Worm (Caenorhabditis elegans) whole organism, L2 larva: ENCODE measurements around the gene ZC53.1.

Experiments used
- C34F6.9 ChIP-seq: fragments of 150-350 bp; optimal IDR thresholded peaks from 2 replicates; lab custom pipeline; 2014; ENCODE audit warnings: missing biosample characterization, missing genetic modification characterization
- F13H6.1 ChIP-seq: sonication (generic microtip); optimal IDR thresholded peaks from 2 replicates; lab custom pipeline; 2016; ENCODE audit warnings: missing genetic modification characterization, missing compliant biosample characterization
- Y55F3AM.14 ChIP-seq: fragments of 200-800 bp; sonication (Bioruptor generic); optimal IDR thresholded peaks from 2 replicates; lab custom pipeline; 2018; ENCODE audit warnings: mild to moderate bottlenecking, missing genetic modification characterization, missing compliant biosample characterization
- ZK546.5 ChIP-seq: sonication (generic microtip); optimal IDR thresholded peaks from 2 replicates; lab custom pipeline; 2017; ENCODE audit warnings: missing biosample characterization, missing genetic modification characterization
- alr-1 ChIP-seq: fragments of 150-350 bp; optimal IDR thresholded peaks from 2 replicates; lab custom pipeline; 2014; ENCODE audit warnings: missing biosample characterization, missing genetic modification characterization
- aly-2 ChIP-seq: fragments of 150-350 bp; optimal IDR thresholded peaks from 2 replicates; lab custom pipeline; 2014; ENCODE audit warnings: missing biosample characterization, missing genetic modification characterization
- ama-1 ChIP-seq: fragments of 150-350 bp; optimal IDR thresholded peaks from 2 replicates; lab custom pipeline; 2018; ENCODE audit warnings: inconsistent platforms
- blmp-1 ChIP-seq: sonication (generic microtip); optimal IDR thresholded peaks from 2 replicates; lab custom pipeline; 2017; ENCODE audit warnings: missing genetic modification characterization, mild to moderate bottlenecking, missing compliant biosample characterization, antibody characterized with exemption, moderate library complexity; ENCODE audit not compliant: insufficient read depth
- ceh-16 ChIP-seq: fragments of 150-350 bp; optimal IDR thresholded peaks from 2 replicates; lab custom pipeline; 2014; ENCODE audit warnings: missing biosample characterization, missing genetic modification characterization
- ceh-82 ChIP-seq: fragments of 150-350 bp; optimal IDR thresholded peaks from 2 replicates; lab custom pipeline; 2014; ENCODE audit warnings: missing biosample characterization, missing genetic modification characterization
- crh-2 ChIP-seq: sonication (generic microtip); optimal IDR thresholded peaks from 2 replicates; lab custom pipeline; 2017; ENCODE audit warnings: missing biosample characterization, missing genetic modification characterization
- dmd-4 ChIP-seq: sonication (generic microtip); optimal IDR thresholded peaks from 2 replicates; lab custom pipeline; 2017; ENCODE audit warnings: missing biosample characterization, missing genetic modification characterization
- egl-27 ChIP-seq: sonication (generic microtip); optimal IDR thresholded peaks from 3 replicates; lab custom pipeline; 2017; ENCODE audit warnings: missing biosample characterization, missing genetic modification reagents, missing genetic modification characterization
- elt-1 ChIP-seq: fragments of 150-350 bp; optimal IDR thresholded peaks from 2 replicates; lab custom pipeline; 2014; ENCODE audit warnings: missing biosample characterization, missing genetic modification characterization
- elt-3 ChIP-seq: sonication (generic microtip); optimal IDR thresholded peaks from 2 replicates; lab custom pipeline; 2017; ENCODE audit warnings: missing biosample characterization, missing genetic modification characterization
- fos-1 ChIP-seq: fragments of 150-350 bp; optimal IDR thresholded peaks from 2 replicates; lab custom pipeline; 2014; ENCODE audit warnings: missing biosample characterization, missing genetic modification characterization
- gmeb-1 ChIP-seq: fragments of 150-350 bp; optimal IDR thresholded peaks from 2 replicates; lab custom pipeline; 2014; ENCODE audit warnings: missing biosample characterization, missing genetic modification characterization
- lin-11 ChIP-seq: fragments of 150-350 bp; sonication (generic microtip); optimal IDR thresholded peaks from 2 replicates; lab custom pipeline; 2014; ENCODE audit warnings: missing biosample characterization, missing genetic modification characterization, inconsistent platforms, mixed read lengths
- lin-13 ChIP-seq: fragments of 150-350 bp; optimal IDR thresholded peaks from 2 replicates; lab custom pipeline; 2014; ENCODE audit warnings: missing biosample characterization, missing genetic modification reagents, missing genetic modification characterization
- lin-39 ChIP-seq: fragments of 150-350 bp; optimal IDR thresholded peaks from 2 replicates; lab custom pipeline; 2014; ENCODE audit warnings: missing biosample characterization, missing genetic modification reagents, missing genetic modification characterization
- lsy-2 ChIP-seq, 2 experiments: fragments of 150-350 bp in 1 of 2; sonication (generic microtip) in 1 of 2; optimal IDR thresholded peaks; 2 replicates each; lab custom pipeline; 2014 to 2017; ENCODE audit warnings: missing biosample characterization in 2 of 2, missing genetic modification characterization in 2 of 2
- mab-5 ChIP-seq: fragments of 150-350 bp; optimal IDR thresholded peaks from 2 replicates; lab custom pipeline; 2014; ENCODE audit warnings: missing biosample characterization, missing genetic modification characterization
- mbf-1 ChIP-seq: sonication (generic microtip); optimal IDR thresholded peaks from 2 replicates; lab custom pipeline; 2017; ENCODE audit warnings: missing biosample characterization, missing genetic modification characterization
- mdl-1 ChIP-seq, 2 experiments: fragments of 150-350 bp in 1 of 2; sonication (generic microtip) in 1 of 2; optimal IDR thresholded peaks; 2 replicates each; lab custom pipeline; 2017; ENCODE audit warnings: missing biosample characterization in 2 of 2, missing genetic modification characterization in 2 of 2
- nhr-11 ChIP-seq: fragments of 150-350 bp; optimal IDR thresholded peaks from 2 replicates; lab custom pipeline; 2014; ENCODE audit warnings: missing biosample characterization, missing genetic modification characterization
- nhr-129 ChIP-seq: fragments of 150-350 bp; optimal IDR thresholded peaks from 2 replicates; lab custom pipeline; 2014; ENCODE audit warnings: missing biosample characterization, missing genetic modification characterization
- nhr-21 ChIP-seq: fragments of 150-350 bp; optimal IDR thresholded peaks from 2 replicates; lab custom pipeline; 2014; ENCODE audit warnings: missing biosample characterization, missing genetic modification characterization
- nhr-23 ChIP-seq: fragments of 150-350 bp; optimal IDR thresholded peaks from 2 replicates; lab custom pipeline; 2014; ENCODE audit warnings: missing biosample characterization, missing genetic modification reagents, missing genetic modification characterization
- nhr-237 ChIP-seq: fragments of 150-350 bp; optimal IDR thresholded peaks from 2 replicates; lab custom pipeline; 2014; ENCODE audit warnings: missing biosample characterization, missing genetic modification characterization
- nhr-25 ChIP-seq: fragments of 150-350 bp; sonication (generic microtip); optimal IDR thresholded peaks from 3 replicates; lab custom pipeline; 2014; ENCODE audit warnings: missing biosample characterization, missing genetic modification characterization
- nhr-6 ChIP-seq: fragments of 150-350 bp; optimal IDR thresholded peaks from 2 replicates; lab custom pipeline; 2014; ENCODE audit warnings: missing biosample characterization, missing genetic modification characterization
- peb-1 ChIP-seq: fragments of 150-350 bp; optimal IDR thresholded peaks from 2 replicates; lab custom pipeline; 2014; ENCODE audit warnings: missing biosample characterization, missing genetic modification characterization
- sem-4 ChIP-seq: fragments of 150-350 bp; optimal IDR thresholded peaks from 2 replicates; lab custom pipeline; 2014; ENCODE audit warnings: missing biosample characterization, missing genetic modification reagents, missing genetic modification characterization
- skn-1 ChIP-seq: sonication (generic microtip); optimal IDR thresholded peaks from 2 replicates; lab custom pipeline; 2017; ENCODE audit warnings: missing biosample characterization, missing genetic modification characterization
- sma-3 ChIP-seq: sonication (generic microtip); optimal IDR thresholded peaks from 2 replicates; lab custom pipeline; 2016; ENCODE audit warnings: missing genetic modification reagents, missing genetic modification characterization, missing compliant biosample characterization
- sma-9 ChIP-seq, 2 experiments: fragments of 150-350 bp in 1 of 2; sonication (generic microtip) in 1 of 2; optimal IDR thresholded peaks; 2 replicates each; lab custom pipeline; 2014 to 2016; ENCODE audit warnings: missing genetic modification characterization in 2 of 2, mild to moderate bottlenecking in 1 of 2, missing biosample characterization in 1 of 2, missing compliant biosample characterization in 1 of 2, missing genetic modification reagents in 1 of 2, moderate library complexity in 1 of 2
- unc-39 ChIP-seq: fragments of 150-350 bp; optimal IDR thresholded peaks from 2 replicates; lab custom pipeline; 2014; ENCODE audit warnings: missing biosample characterization, missing genetic modification characterization
- unc-55 ChIP-seq: fragments of 150-350 bp; sonication (generic microtip); optimal IDR thresholded peaks from 3 replicates; lab custom pipeline; 2014; ENCODE audit warnings: missing biosample characterization, missing genetic modification reagents, missing genetic modification characterization
- unc-62 ChIP-seq: fragments of 150-350 bp; optimal IDR thresholded peaks from 2 replicates; lab custom pipeline; 2014; ENCODE audit warnings: missing biosample characterization, missing genetic modification reagents, missing genetic modification characterization
- zag-1 ChIP-seq: fragments of 150-350 bp; optimal IDR thresholded peaks from 2 replicates; lab custom pipeline; 2014; ENCODE audit warnings: missing biosample characterization, missing genetic modification characterization
- ztf-1 ChIP-seq: fragments of 200-800 bp; sonication (Bioruptor generic); conservative IDR thresholded peaks from 2 replicates; pipeline ENCODE4 v1.3.6; 2022; ENCODE audit warnings: missing genetic modification characterization, missing compliant biosample characterization
- ztf-11 ChIP-seq: sonication (generic microtip); optimal IDR thresholded peaks from 2 replicates; lab custom pipeline; 2017; ENCODE audit warnings: missing biosample characterization, missing genetic modification characterization
- ztf-4 ChIP-seq: fragments of 150-350 bp; optimal IDR thresholded peaks from 2 replicates; lab custom pipeline; 2014; ENCODE audit warnings: missing biosample characterization, missing genetic modification characterization

Gene ZC53.1

DNA sequence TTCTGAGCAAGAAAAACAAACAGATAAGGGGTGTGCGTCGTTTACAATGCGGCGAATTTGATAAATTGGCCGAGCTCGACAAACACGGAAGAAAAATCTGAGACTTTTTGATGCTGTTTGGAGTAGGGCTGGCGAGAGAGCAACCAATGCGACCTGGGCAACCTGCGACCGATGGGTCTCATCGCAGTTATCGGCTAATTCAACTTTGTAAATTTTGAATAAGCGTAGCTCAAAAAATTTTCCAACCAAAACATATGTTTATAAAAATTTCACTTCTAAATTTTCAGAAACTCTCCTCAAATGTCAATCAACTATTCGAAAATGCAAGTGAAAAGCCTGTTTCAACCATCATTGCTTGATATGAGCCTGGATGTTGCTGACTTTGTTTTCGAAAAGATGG is 21.3 kb downstream of the ZC53.1 start, which contains the start of gene B0294.3:
TSS of gene B0294.3 (plus strand) at position 301 of the 400 bp plus-strand sequence.
- TF ChIP-seq C34F6.9 (tag; lab: Kevin White, UChicago) (no peak), nhr-11 (no peak), ztf-1 (GFP tag; lab: Robert Waterston, UW) (no peak), mbf-1 (tag; lab: Kevin White, UChicago) (no peak), unc-62 (GFP tag; lab: Kevin White, UChicago) (no peak), dmd-4 (tag; lab: Kevin White, UChicago) (no peak), mdl-1 (tag; optimal IDR thresholded peaks at IDR 0.05; lab: Kevin White, UChicago) (no peak), Y55F3AM.14 (no peak), alr-1 (tag; lab: Kevin White, UChicago) (no peak), ceh-16 (tag; lab: Kevin White, UChicago) (no peak), ama-1 (lab: Kevin White, UChicago) (no peak), lin-39 (no peak), zag-1 (tag; lab: Kevin White, UChicago) (no peak), lin-11 (tag; lab: Kevin White, UChicago) (no peak), gmeb-1 (tag; lab: Kevin White, UChicago) (no peak), egl-27 (tag; lab: Kevin White, UChicago) (no peak), unc-55 (GFP tag; lab: Kevin White, UChicago) (no peak), sma-3 (GFP tag; lab: Kevin White, UChicago) (no peak), F13H6.1 (no peak)

DNA sequence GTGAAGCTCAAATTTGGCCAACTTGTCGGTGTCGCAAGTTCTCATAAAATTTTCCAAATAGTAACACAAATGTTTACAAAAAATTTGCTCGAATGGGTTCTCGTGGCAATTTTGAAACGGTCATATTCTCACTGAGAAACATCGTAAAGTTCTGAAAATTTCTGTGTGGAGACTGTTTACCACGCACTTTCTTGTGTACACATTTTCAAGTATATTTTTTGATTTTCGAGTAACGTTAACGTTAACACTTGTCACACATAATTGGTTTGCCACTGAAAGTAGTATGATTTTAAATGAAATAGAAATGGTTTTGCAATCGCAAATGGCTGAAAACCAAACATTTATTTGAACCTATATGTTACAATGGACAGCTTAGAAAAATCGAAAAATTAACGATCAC is 22.3 kb downstream of the ZC53.1 start:
- TF ChIP-seq alr-1 (tag; lab: Kevin White, UChicago) (no peak), lin-11 (tag; lab: Kevin White, UChicago) (no peak), nhr-129 (tag; lab: Kevin White, UChicago) (no peak), Y55F3AM.14 (no peak), unc-39 (tag; lab: Kevin White, UChicago) (no peak), nhr-23 (tag; lab: Kevin White, UChicago) (no peak), ztf-11 (tag; lab: Kevin White, UChicago) (no peak), nhr-6 (tag; lab: Kevin White, UChicago) (no peak), ZK546.5 (tag; lab: Kevin White, UChicago) (no peak), fos-1 (tag; lab: Kevin White, UChicago) (no peak), nhr-11 (no peak), unc-62 (GFP tag; lab: Kevin White, UChicago) (no peak), ceh-82 (no peak)

DNA sequence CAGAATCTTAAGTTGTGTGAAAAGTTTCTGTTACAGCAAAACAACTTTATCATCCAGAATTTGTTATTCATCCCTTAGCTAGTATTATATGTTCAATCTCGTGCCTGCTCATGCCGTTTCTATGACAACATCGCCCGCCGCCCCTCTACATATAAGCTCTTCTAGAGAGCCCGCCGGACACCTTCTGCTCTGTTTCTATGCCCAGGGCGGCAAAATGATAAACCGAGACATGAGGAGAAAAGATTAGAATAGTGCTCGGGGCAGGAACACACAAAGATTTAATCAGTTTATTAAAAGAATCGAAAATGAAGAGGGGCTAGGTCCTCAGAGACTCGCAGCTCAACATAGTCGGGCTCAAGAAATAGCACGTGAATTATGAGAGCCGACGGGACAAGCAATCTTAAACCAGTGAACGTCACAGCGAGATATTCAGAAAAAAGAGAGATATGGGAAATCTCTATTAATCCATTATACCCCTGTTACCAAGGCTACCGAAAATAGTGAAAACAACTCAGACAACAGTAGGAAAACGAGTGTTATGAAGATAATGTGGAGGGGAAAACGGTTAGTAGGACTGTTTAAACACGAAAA is 24.6 kb downstream of the ZC53.1 start:
- TF ChIP-seq ztf-4 (tag; lab: Kevin White, UChicago) (peak; percentile 35), ZK546.5 (tag; lab: Kevin White, UChicago) (peak; percentile 21), unc-39 (tag; lab: Kevin White, UChicago) (no peak), elt-1 (tag; lab: Kevin White, UChicago) (no peak), F13H6.1 (peak; percentile 35), dmd-4 (tag; lab: Kevin White, UChicago) (no peak), ztf-1 (GFP tag; lab: Robert Waterston, UW) (no peak), C34F6.9 (tag; lab: Kevin White, UChicago) (peak; percentile 43), mab-5 (tag; lab: Kevin White, UChicago) (peak; percentile 30), nhr-25 (tag; lab: Kevin White, UChicago) (no peak), ama-1 (lab: Kevin White, UChicago) (no peak), egl-27 (tag; lab: Kevin White, UChicago) (no peak), mbf-1 (tag; lab: Kevin White, UChicago) (no peak), lsy-2 (tag; optimal IDR thresholded peaks at IDR 0.05; lab: Kevin White, UChicago) (peak; percentile 50 to 82), sma-9 (GFP tag; optimal IDR thresholded peaks at IDR 0.05; lab: Kevin White, UChicago) (peak; percentile 24), sma-9 (tag; optimal IDR thresholded peaks at IDR 0.05; lab: Kevin White, UChicago) (no peak), mdl-1 (tag; optimal IDR thresholded peaks at IDR 0.05; lab: Kevin White, UChicago) (no peak), aly-2 (tag; lab: Kevin White, UChicago) (no peak), nhr-21 (tag; lab: Kevin White, UChicago) (peak; percentile 71), gmeb-1 (tag; lab: Kevin White, UChicago) (peak; percentile 60), blmp-1 (tag; lab: Kevin White, UChicago) (no peak), peb-1 (tag; lab: Kevin White, UChicago) (no peak), nhr-129 (tag; lab: Kevin White, UChicago) (peak; percentile 72), zag-1 (tag; lab: Kevin White, UChicago) (no peak), nhr-237 (tag; lab: Kevin White, UChicago) (peak; percentile 27), elt-3 (tag; lab: Kevin White, UChicago) (no peak), lin-11 (tag; lab: Kevin White, UChicago) (peak; percentile 80), ceh-16 (tag; lab: Kevin White, UChicago) (no peak), lin-13 (peak; percentile 57), sem-4 (tag; lab: Kevin White, UChicago) (peak; percentile 2), fos-1 (tag; lab: Kevin White, UChicago) (peak; percentile 5), ztf-11 (tag; lab: Kevin White, UChicago) (no peak), skn-1 (no peak), unc-55 (GFP tag; lab: Kevin White, UChicago) (peak; percentile 26), crh-2 (tag; lab: Kevin White, UChicago) (peak; percentile 56)
